Worm (Caenorhabditis elegans) whole organism, late embryonic: ENCODE results near the gene F09G2.1.
A peak's percentile ranks its signal among the peaks of the same experiment; 100 is the strongest.

Experiments
- C08G9.2 ChIP-seq: sonication (generic microtip); optimal IDR thresholded peaks from 2 replicates; lab custom pipeline; 2016; ENCODE audit warnings: mild to moderate bottlenecking, missing genetic modification characterization, moderate library complexity, missing compliant biosample characterization
- F13H6.1 ChIP-seq: sonication (generic microtip); optimal IDR thresholded peaks from 2 replicates; lab custom pipeline; 2016; ENCODE audit warnings: missing genetic modification characterization, missing compliant biosample characterization
- K02D7.2 ChIP-seq: sonication (generic microtip); optimal IDR thresholded peaks from 2 replicates; lab custom pipeline; 2017; ENCODE audit warnings: mild to moderate bottlenecking, missing genetic modification characterization, missing compliant biosample characterization
- ama-1 ChIP-seq: fragments of 150-350 bp; optimal IDR thresholded peaks from 2 replicates; lab custom pipeline; 2014
- ceh-2 ChIP-seq: sonication (generic microtip); optimal IDR thresholded peaks from 2 replicates; lab custom pipeline; 2016; ENCODE audit warnings: missing genotype, missing genetic modification characterization, missing compliant biosample characterization
- ceh-24 ChIP-seq: sonication (generic microtip); optimal IDR thresholded peaks from 2 replicates; lab custom pipeline; 2016; ENCODE audit warnings: mild to moderate bottlenecking, missing genetic modification characterization, missing compliant biosample characterization
- ceh-31 ChIP-seq: sonication (generic microtip); optimal IDR thresholded peaks from 2 replicates; lab custom pipeline; 2016; ENCODE audit warnings: missing genetic modification characterization, missing compliant biosample characterization
- ceh-6 ChIP-seq: fragments of 200-800 bp; sonication (Bioruptor generic); optimal IDR thresholded peaks from 2 replicates; lab custom pipeline; 2018; ENCODE audit warnings: mild to moderate bottlenecking, missing genetic modification characterization, missing compliant biosample characterization
- dve-1 ChIP-seq: sonication (generic microtip); optimal IDR thresholded peaks from 2 replicates; lab custom pipeline; 2017; ENCODE audit warnings: antibody characterized with exemption, mild to moderate bottlenecking, missing genetic modification characterization, missing compliant biosample characterization
- elt-4 ChIP-seq: sonication (generic microtip); optimal IDR thresholded peaks from 2 replicates; lab custom pipeline; 2016; ENCODE audit warnings: missing genetic modification characterization, missing compliant biosample characterization
- ets-4 ChIP-seq: sonication (generic microtip); optimal IDR thresholded peaks from 2 replicates; lab custom pipeline; 2016; ENCODE audit warnings: missing genetic modification characterization, missing compliant biosample characterization
- eyg-1 ChIP-seq: sonication (generic microtip); optimal IDR thresholded peaks from 2 replicates; lab custom pipeline; 2016; ENCODE audit warnings: missing genotype, missing genetic modification characterization, missing compliant biosample characterization
- fax-1 ChIP-seq: sonication (generic microtip); optimal IDR thresholded peaks from 2 replicates; lab custom pipeline; 2016; ENCODE audit warnings: missing genotype, missing genetic modification characterization, missing compliant biosample characterization
- hlh-13 ChIP-seq: fragments of 200-800 bp; sonication (Bioruptor generic); optimal IDR thresholded peaks from 2 replicates; lab custom pipeline; 2018; ENCODE audit warnings: mild to moderate bottlenecking, missing genetic modification characterization, missing compliant biosample characterization
- hlh-6 ChIP-seq: sonication (generic microtip); optimal IDR thresholded peaks from 2 replicates; lab custom pipeline; 2016; ENCODE audit warnings: missing genotype, missing genetic modification characterization, missing compliant biosample characterization
- lin-11 ChIP-seq: fragments of 200-800 bp; sonication (Bioruptor generic); optimal IDR thresholded peaks from 2 replicates; lab custom pipeline; 2018; ENCODE audit warnings: mild to moderate bottlenecking, missing genetic modification characterization, missing compliant biosample characterization
- madf-2 ChIP-seq: sonication (generic microtip); optimal IDR thresholded peaks from 2 replicates; lab custom pipeline; 2017; ENCODE audit warnings: missing genetic modification characterization, missing compliant biosample characterization
- nhr-232 ChIP-seq: sonication (generic microtip); optimal IDR thresholded peaks from 2 replicates; lab custom pipeline; 2016; ENCODE audit warnings: missing genetic modification characterization, missing compliant biosample characterization
- odd-2 ChIP-seq: sonication (generic microtip); optimal IDR thresholded peaks from 2 replicates; lab custom pipeline; 2017; ENCODE audit warnings: antibody characterized with exemption, mild to moderate bottlenecking, missing genetic modification characterization, missing compliant biosample characterization
- pax-1 ChIP-seq: fragments of 150-350 bp; optimal IDR thresholded peaks from 2 replicates; lab custom pipeline; 2014; ENCODE audit warnings: missing biosample characterization, missing genetic modification characterization
- pha-2 ChIP-seq: sonication (generic microtip); optimal IDR thresholded peaks from 2 replicates; lab custom pipeline; 2017; ENCODE audit warnings: mild to moderate bottlenecking, missing genetic modification characterization, missing compliant biosample characterization
- pha-4 ChIP-seq: fragments of 150-350 bp; optimal IDR thresholded peaks from 2 replicates; lab custom pipeline; 2018; ENCODE audit warnings: missing biosample characterization, missing genetic modification reagents, missing genetic modification characterization
- sdc-2 ChIP-seq: sonication (generic microtip); optimal IDR thresholded peaks from 2 replicates; lab custom pipeline; 2016; ENCODE audit warnings: missing genotype, missing genetic modification characterization, missing compliant biosample characterization
- sox-4 ChIP-seq: sonication (generic microtip); optimal IDR thresholded peaks from 2 replicates; lab custom pipeline; 2017; ENCODE audit warnings: mild to moderate bottlenecking, missing genetic modification characterization, inconsistent platforms, missing compliant biosample characterization
- unc-3 ChIP-seq, 2 experiments: fragments of 200-800 bp in 1 of 2; sonication (Bioruptor generic) in 1 of 2; sonication (generic microtip) in 1 of 2; conservative IDR thresholded peaks in 1 of 2; optimal IDR thresholded peaks in 1 of 2; 2 replicates each; pipeline versions ENCODE4 v1.3.6 to Lab custom; 2016 to 2022; ENCODE audit warnings: missing compliant biosample characterization in 2 of 2, missing genetic modification characterization in 2 of 2, missing genetic modification reagents in 1 of 2
- unc-42 ChIP-seq: sonication (generic microtip); optimal IDR thresholded peaks from 2 replicates; lab custom pipeline; 2016; ENCODE audit warnings: missing genotype, missing genetic modification characterization, missing compliant biosample characterization
- unc-86 ChIP-seq: sonication (generic microtip); optimal IDR thresholded peaks from 2 replicates; lab custom pipeline; 2016; ENCODE audit warnings: missing genetic modification characterization, missing compliant biosample characterization
- zip-5 ChIP-seq: sonication (generic microtip); optimal IDR thresholded peaks from 2 replicates; lab custom pipeline; 2016; ENCODE audit warnings: missing genetic modification characterization, missing compliant biosample characterization
- ztf-16 ChIP-seq: sonication (generic microtip); optimal IDR thresholded peaks from 2 replicates; lab custom pipeline; 2017; ENCODE audit warnings: missing genetic modification characterization, missing compliant biosample characterization

The F09G2.1 gene

ce11 chrV:7196498-7196966 is 3.5 kb upstream of the F09G2.1 start, which contains the start of gene F09G2.2 (continued):
- TF ChIP-seq hlh-6 (tag; lab: Kevin White, UChicago) = no peak
- TF ChIP-seq sox-4 (tag; lab: Kevin White, UChicago) = no peak
- no peak for TF ChIP-seq nhr-232
- TF ChIP-seq K02D7.2 (tag; lab: Kevin White, UChicago) = no peak

ce11 chrV:7197036-7197435 is 3.0 kb upstream of the F09G2.1 start:
- no peak for TF ChIP-seq unc-42 (tag; lab: Kevin White, UChicago)
- TF ChIP-seq unc-3 (GFP tag; conservative IDR thresholded peaks at IDR 0.05; lab: Robert Waterston, UW) = no peak
- TF ChIP-seq unc-3 (tag; optimal IDR thresholded peaks at IDR 0.05; lab: Kevin White, UChicago) = no peak
- no peak for TF ChIP-seq lin-11
- TF ChIP-seq pax-1 (tag; lab: Kevin White, UChicago) = no peak
- no peak for TF ChIP-seq ceh-2 (tag; lab: Kevin White, UChicago)
- TF ChIP-seq, all 69 proteins: peak for 0

- TF ChIP-seq unc-3 (GFP tag; conservative IDR thresholded peaks at IDR 0.05; lab: Robert Waterston, UW) = no peak
- no peak for TF ChIP-seq unc-3 (tag; optimal IDR thresholded peaks at IDR 0.05; lab: Kevin White, UChicago)
- TF ChIP-seq ama-1 = peak; percentile 40
Observed at ce11 chrV:7198403-7198802, 1.6 kb upstream of the F09G2.1 start.

- TF ChIP-seq ets-4 (no peak), ztf-16 (no peak), dve-1 (no peak), F13H6.1 (tag; lab: Kevin White, UChicago) (no peak)
Observed at ce11 chrV:7199077-7199476, 955 bp upstream of the F09G2.1 start.

ce11 chrV:7201353-7201752 is 1.3 kb downstream of the F09G2.1 start:
- TF ChIP-seq pha-4 (tag; lab: Kevin White, UChicago) = no peak
- no peak for TF ChIP-seq eyg-1 (tag; lab: Kevin White, UChicago)
- TF ChIP-seq fax-1 = no peak
- no peak for TF ChIP-seq unc-42 (tag; lab: Kevin White, UChicago)
- no peak for TF ChIP-seq pha-2
- no peak for TF ChIP-seq unc-3 (GFP tag; conservative IDR thresholded peaks at IDR 0.05; lab: Robert Waterston, UW)
- TF ChIP-seq unc-3 (tag; optimal IDR thresholded peaks at IDR 0.05; lab: Kevin White, UChicago) = no peak
- TF ChIP-seq C08G9.2 (tag; lab: Kevin White, UChicago) = no peak
- no peak for TF ChIP-seq sdc-2 (tag; lab: Kevin White, UChicago)
- no peak for TF ChIP-seq elt-4 (tag; lab: Kevin White, UChicago)

ce11 chrV:7209001-7209400 is 9.0 kb downstream of the F09G2.1 start:
- TF ChIP-seq ceh-24 (no peak), unc-86 (tag; lab: Kevin White, UChicago) (no peak), zip-5 (tag; lab: Kevin White, UChicago) (no peak), unc-42 (tag; lab: Kevin White, UChicago) (no peak), ceh-6 (no peak)

ce11 chrV:7214802-7215201 is 14.8 kb downstream of the F09G2.1 start, which contains the start of gene soap-1:
Gene soap-1 (minus strand): TSS chrV:7214902.
- TF ChIP-seq ceh-31 (tag; lab: Kevin White, UChicago) = no peak
- TF ChIP-seq madf-2 (tag; lab: Kevin White, UChicago) = no peak
- TF ChIP-seq hlh-13 (GFP tag; lab: Kevin White, UChicago) = no peak
- TF ChIP-seq odd-2 (tag; lab: Kevin White, UChicago) = no peak
- no peak for TF ChIP-seq ceh-2 (tag; lab: Kevin White, UChicago)
- no peak for TF ChIP-seq zip-5 (tag; lab: Kevin White, UChicago)
- no peak for TF ChIP-seq hlh-6 (tag; lab: Kevin White, UChicago)
- no peak for TF ChIP-seq C08G9.2 (tag; lab: Kevin White, UChicago)
- TF ChIP-seq, all 69 proteins: peak for 0
